Fruit fly (Drosophila melanogaster) whole organism: ENCODE data around the gene FucTA.

ENCODE experiments used
- CG8478 ChIP-seq: fragments of >200 bp; optimal IDR thresholded peaks from 2 replicates; lab custom pipeline; 2018; ENCODE audit warnings: inconsistent platforms
- Dll ChIP-seq: fragments of >200 bp; optimal IDR thresholded peaks from 2 replicates; lab custom pipeline; 2017
- EcR ChIP-seq, 2 experiments: fragments of >200 bp; optimal IDR thresholded peaks; 2 replicates each; lab custom pipeline; 2017; ENCODE audit warnings: missing biosample characterization in 2 of 2, missing genetic modification characterization in 2 of 2, missing genetic modification reagents in 2 of 2
- pan ChIP-seq: fragments of >200 bp; optimal IDR thresholded peaks from 2 replicates; lab custom pipeline; 2017
- psq ChIP-seq: fragments of >200 bp; optimal IDR thresholded peaks from 2 replicates; lab custom pipeline; 2017
- usp ChIP-seq: fragments of >200 bp; optimal IDR thresholded peaks from 2 replicates; lab custom pipeline; 2017; ENCODE audit warnings: missing biosample characterization, missing genetic modification characterization, mixed read lengths

FucTA gene

DNA sequence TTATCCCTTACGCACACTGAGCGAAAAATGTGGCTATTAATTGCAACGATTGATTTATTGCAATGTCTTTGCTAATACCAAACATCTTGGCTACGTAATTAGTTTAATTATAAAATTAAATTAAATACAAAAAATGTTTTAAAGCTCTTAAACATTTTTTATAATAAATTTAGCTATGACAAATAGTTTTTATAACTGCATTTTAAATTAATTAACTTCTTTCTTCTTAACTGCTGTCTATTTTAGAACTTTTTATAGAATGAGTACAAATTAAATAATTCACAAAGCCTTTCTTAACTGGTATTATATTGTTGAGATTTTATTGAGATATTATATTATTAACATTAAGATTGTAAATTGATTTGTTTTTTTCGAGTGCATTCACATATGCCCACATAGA, 27.9 kb downstream of the FucTA start:
- TF ChIP-seq CG8478 (no peak), psq (lab: Kevin White, UChicago) (no peak), pan (no peak), usp (GFP tag; lab: Kevin White, UChicago) (no peak), Dll (no peak), EcR (GFP tag; optimal IDR thresholded peaks at IDR 0.05; lab: Kevin White, UChicago) (no peak)

DNA sequence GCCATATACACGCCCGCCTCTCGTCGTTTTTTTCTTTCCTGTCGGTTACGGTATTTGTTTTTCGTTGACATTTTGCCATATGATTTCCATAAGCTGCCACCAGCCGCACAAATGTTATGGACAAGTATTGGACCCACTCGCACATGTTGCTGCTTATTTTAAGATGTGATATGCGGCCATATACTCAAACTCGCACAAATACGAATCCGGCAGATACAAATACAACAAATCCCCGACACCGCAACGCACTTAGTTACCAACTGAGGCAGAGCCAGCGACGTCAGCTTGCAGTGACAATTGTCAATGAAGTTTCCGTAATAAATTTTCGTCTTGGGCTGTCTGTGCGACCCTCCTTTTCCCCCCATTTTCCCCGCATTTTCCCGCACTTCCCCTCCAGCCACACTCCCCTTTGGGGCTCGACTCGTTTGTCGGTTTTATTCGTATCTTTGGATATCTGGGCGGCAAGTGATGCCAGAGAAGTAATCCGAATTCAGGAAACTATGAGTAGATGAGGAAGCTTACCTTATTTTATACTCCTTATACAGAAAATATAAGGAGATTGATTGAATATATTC, 29.8 kb downstream of the FucTA start:
- TF ChIP-seq usp (GFP tag; lab: Kevin White, UChicago) (no peak), CG8478 (no peak), psq (lab: Kevin White, UChicago) (no peak), EcR (GFP tag; optimal IDR thresholded peaks at IDR 0.05; lab: Kevin White, UChicago) (no peak), Dll (no peak), pan (no peak)

DNA sequence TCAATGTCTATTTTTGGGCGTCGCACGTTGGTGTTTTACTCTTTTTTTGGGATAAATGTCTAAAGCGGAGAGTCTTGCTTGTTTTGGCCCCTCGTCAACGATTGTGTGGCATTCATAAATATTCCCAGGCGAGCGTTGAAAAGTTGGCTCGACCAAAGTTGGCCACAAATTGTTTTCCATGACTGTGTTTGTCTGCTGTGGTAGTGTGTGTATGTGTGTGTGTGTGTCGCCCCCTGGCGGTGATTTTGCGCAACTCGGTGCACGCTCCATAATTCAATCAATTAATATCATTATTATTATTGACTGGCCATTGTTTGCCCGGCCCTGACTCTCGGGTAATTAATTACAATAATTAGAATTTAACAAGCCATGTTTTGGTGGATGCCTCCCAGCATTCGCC, 31.7 kb downstream of the FucTA start:
- TF ChIP-seq Dll: no peak
- TF ChIP-seq EcR (GFP tag; optimal IDR thresholded peaks at IDR 0.05; lab: Kevin White, UChicago): no peak
- no peak for TF ChIP-seq usp (GFP tag; lab: Kevin White, UChicago)
- no peak for TF ChIP-seq psq (lab: Kevin White, UChicago)

DNA sequence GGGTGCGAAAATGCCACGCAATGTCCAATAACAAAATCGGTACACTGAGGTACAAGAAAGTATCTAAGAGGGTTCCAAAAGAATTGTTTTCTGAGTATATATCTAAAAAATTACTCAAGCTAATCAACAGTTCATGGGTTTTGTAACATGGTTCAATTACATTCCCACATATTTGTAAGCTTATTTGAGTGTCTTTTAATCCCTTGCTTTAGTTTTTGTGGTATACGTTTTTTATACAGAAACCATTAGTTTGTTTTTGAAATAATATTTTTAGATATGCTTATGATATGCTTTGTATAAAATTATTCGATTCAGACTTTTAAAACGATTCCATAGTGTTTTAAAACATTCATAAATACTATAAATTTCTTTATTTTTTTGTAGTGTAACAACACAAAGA, 33.9 kb downstream of the FucTA start:
- no peak for TF ChIP-seq psq (lab: Kevin White, UChicago)
- TF ChIP-seq CG8478: no peak
- no peak for TF ChIP-seq EcR (GFP tag; optimal IDR thresholded peaks at IDR 0.05; lab: Kevin White, UChicago)
- no peak for TF ChIP-seq Dll
- no peak for TF ChIP-seq pan
- no peak for TF ChIP-seq usp (GFP tag; lab: Kevin White, UChicago)

DNA sequence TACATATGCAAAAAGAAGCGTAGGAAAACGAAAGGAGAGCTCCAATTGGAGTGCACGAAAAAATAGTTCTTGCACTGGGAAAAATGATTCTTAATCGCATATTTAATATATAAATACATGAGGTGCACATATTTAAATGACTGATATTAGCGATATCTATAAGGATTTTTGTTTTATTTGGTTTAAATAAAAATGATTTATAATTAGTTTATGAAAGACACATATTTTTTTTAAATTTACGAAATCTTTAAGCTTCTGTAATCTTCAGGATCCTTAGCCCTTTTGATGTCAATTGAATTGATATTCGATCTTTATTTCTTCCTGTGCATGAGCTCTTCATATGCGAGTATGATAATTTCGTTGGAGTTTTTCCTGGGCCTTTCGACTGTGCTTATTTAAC, 40.8 kb downstream of the FucTA start:
- no peak for TF ChIP-seq EcR (GFP tag; optimal IDR thresholded peaks at IDR 0.05; lab: Kevin White, UChicago)
- TF ChIP-seq pan: no peak
- no peak for TF ChIP-seq psq (lab: Kevin White, UChicago)

DNA sequence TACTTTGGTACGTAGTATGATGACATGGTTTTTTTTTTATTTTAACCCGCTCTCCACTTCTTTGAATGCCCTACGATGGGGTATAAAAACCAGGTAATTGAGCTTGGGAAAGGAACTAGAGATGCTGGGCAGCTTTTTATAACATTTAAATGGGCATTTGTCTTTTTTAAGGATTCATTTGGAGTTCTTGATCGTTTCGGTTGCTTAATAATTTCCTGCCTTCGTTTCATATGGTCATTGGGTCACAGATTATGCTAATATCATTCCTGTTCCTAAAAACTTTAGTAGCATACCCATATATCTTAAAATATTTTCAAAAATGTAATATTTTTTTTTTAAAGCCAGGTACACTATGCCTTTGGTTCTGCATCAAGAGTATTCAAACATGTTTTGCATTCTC, 41.8 kb downstream of the FucTA start:
- TF ChIP-seq CG8478: no peak
- no peak for TF ChIP-seq Dll
- no peak for TF ChIP-seq psq (lab: Kevin White, UChicago)
- TF ChIP-seq pan: no peak
- TF ChIP-seq EcR (GFP tag; optimal IDR thresholded peaks at IDR 0.05; lab: Kevin White, UChicago): no peak
- no peak for TF ChIP-seq usp (GFP tag; lab: Kevin White, UChicago)

DNA sequence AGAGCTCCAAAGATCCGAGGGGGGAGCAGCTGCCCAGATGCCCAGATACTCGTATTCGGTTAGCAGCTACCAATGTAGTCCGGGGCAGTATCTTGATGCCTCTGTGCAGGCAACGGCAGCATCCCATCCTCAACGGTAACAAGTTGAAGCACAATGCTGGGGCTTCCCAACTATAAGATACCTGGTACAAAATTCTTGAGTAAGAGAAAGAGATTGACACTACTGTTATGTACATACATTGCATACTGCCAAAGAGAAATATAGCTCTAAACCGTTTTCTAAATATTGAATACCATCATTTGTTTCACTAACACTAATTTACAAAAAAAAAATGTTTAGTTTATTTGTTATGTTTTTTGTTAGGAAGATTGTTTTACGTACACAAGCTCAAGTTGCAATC, 42.8 kb downstream of the FucTA start:
- TF ChIP-seq psq (lab: Kevin White, UChicago) (no peak), CG8478 (no peak), pan (peak; percentile 54), usp (GFP tag; lab: Kevin White, UChicago) (no peak), Dll (no peak)

DNA sequence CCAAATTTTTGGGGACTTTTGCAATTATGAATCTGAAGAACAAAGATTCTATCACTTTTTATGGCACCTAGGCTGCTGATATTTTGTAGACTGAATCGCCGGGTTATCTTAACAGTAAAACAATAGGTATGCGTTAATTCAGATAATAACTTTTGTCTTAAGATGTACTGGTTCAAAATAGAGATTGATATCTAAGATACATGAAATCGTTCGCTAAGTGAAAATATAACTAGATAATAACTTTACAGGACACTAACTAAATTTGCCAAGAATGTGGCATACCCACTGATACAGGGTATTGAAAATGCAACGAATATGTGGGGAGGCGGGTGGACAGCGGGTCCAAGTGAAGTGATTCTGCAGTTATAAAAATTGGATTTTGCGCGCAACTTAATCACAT, 45.2 kb downstream of the FucTA start:
- TF ChIP-seq CG8478: no peak
- TF ChIP-seq pan: peak; percentile 69

DNA sequence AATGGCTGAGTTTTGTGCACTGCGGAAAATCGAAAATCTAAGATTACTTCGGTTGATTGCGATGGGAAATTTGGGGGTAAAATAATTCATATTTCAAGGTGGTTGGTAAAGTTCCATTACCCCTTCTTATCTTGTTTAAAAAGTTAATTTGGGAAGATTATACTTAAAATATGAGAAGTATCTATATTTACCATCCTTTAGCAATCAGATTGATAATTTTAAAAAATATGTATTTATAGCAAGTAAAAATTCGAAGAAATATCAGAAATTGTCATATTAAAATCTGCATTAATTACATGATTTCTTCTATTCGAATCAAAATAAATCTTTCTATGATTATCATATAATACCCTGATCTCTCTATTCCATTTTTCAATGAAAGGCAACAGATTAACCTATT, 48.6 kb downstream of the FucTA start:
- no peak for TF ChIP-seq Dll

DNA sequence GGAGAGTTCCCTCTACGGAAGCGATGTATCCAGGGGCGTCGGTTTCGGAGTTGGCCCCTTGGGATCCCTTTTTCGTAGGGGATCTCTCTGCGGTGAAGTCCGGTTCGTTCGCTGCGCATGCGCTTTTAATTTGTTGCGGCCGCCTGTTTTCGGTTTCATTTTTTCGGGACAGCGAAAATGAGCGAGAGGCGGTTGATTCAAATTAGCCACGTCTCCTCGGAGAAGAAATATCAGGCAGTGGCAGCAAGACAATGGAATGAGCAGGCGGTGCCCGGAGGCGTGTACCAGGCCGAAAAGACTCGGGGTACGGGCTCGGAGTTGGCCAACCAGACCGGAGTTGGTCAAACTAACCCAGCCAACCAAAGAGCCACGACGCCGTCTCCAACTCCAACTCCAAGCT, 49.3 kb downstream of the FucTA start:
- TF ChIP-seq EcR (GFP tag; optimal IDR thresholded peaks at IDR 0.05; lab: Kevin White, UChicago): no peak
- TF ChIP-seq Dll: peak; percentile 62

DNA sequence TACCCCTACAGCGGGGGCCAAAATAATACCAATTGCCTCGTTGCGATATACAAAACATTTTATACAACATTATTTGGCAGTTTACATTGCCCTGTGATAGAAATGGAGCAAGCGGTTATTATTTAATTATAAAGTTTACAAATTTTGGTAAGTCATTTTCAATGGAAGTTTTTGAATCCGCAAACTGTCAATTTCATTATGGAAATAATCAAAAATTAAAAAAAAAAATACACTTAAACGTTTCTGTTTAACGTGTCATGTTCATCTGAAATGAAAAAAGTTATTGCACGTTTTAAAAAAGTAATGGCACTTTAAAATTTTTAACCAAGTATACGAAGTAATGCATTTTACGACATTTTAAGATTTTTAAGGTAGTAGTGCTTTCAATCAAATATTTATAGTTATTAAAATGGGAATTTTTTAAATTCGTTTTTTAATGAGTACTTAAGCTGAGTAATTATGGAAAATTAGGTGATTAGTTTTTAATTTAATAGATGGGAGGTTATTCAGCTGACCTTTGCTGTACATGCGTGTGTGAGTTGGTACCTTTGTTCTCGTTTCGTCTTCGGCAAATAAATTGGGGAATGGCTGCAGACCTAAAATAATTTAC, 49.9 kb downstream of the FucTA start:
- TF ChIP-seq CG8478 (no peak), Dll (no peak), EcR (GFP tag; optimal IDR thresholded peaks at IDR 0.05; lab: Kevin White, UChicago) (no peak), psq (lab: Kevin White, UChicago) (no peak), usp (GFP tag; lab: Kevin White, UChicago) (no peak), pan (no peak)

DNA sequence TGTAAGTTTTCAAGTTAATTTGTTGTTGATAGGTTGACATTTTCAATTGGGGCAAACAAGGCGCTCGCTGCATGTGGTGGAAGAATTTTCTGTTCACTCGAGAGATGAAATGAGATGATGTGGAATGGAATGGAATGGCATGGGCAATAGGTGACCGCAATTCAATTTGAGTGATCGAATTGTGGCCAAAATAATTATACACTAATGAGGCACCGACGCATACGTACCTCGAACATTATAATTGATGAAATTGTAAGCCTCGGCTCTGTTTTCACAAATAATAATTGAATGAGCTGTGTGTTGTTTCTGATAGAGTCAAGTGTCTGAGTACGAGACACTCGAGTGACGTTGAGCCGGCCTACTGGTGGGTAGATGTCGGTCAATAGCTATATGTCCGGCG, 51.0 kb downstream of the FucTA start:
- TF ChIP-seq EcR (GFP tag; optimal IDR thresholded peaks at IDR 0.05; lab: Kevin White, UChicago): no peak
- no peak for TF ChIP-seq usp (GFP tag; lab: Kevin White, UChicago)
- TF ChIP-seq psq (lab: Kevin White, UChicago): no peak
- no peak for TF ChIP-seq CG8478
- no peak for TF ChIP-seq pan
- no peak for TF ChIP-seq Dll

DNA sequence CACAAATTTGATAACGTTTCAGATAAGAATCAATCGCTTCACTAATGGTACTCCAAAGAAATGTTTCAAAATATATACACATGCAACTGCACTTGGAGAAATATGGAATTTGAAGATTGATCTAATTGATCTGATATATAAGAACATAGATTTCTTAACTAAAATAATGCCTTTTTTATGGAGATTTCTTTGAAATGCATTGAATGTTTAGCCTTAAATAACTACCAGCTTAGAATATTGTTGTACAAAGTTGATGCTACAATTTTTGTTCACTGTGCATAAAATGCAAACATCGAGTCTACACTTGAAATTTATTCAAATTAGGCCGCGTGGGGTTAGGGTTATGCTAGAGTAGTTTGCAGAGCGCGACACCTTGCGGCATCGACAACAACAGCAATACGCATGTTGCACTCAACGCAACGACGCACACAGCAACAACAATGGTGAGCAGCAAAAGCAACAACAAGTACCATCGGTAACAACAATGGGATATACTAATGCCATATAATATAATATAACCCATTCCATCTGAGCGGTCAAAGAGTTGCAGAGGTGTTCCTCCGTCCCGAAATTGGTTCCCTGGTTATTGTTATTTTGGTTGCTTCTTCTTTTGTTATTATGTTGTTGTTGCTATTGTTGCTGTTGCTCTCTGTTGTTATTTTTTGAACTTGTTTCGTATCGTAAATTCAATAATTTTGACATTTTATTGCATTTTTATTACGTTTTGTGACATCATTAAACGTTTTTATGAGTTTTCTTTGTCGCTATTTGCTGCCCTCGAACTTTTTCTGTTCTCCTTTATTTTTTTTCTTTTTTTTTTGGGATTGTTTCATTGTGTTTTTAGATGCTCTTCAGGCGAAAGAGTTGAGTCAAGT, 52.5 kb downstream of the FucTA start:
- TF ChIP-seq pan: no peak
- no peak for TF ChIP-seq EcR (GFP tag; optimal IDR thresholded peaks at IDR 0.05; lab: Kevin White, UChicago)
- TF ChIP-seq psq (lab: Kevin White, UChicago): no peak
- TF ChIP-seq CG8478: no peak
- TF ChIP-seq usp (GFP tag; lab: Kevin White, UChicago): no peak
- TF ChIP-seq Dll: no peak
